Worm (Caenorhabditis elegans) whole organism, L4 larva: ENCODE measurements around the gene irld-28.

Experiments used
- dve-1 ChIP-seq: sonication (generic microtip); optimal IDR thresholded peaks from 2 replicates; lab custom pipeline; 2017; ENCODE audit warnings: antibody characterized with exemption, mild to moderate bottlenecking, missing genetic modification characterization, missing compliant biosample characterization; ENCODE audit not compliant: insufficient read depth
- mdl-1 ChIP-seq, 2 experiments: fragments of 150-350 bp in 1 of 2; sonication (generic microtip) in 1 of 2; optimal IDR thresholded peaks; 2 replicates each; lab custom pipeline; 2014 to 2017; ENCODE audit warnings: missing biosample characterization in 2 of 2, missing genetic modification characterization in 2 of 2
- snpc-4 ChIP-seq: fragments of 150-350 bp; optimal IDR thresholded peaks from 2 replicates; lab custom pipeline; 2014; ENCODE audit warnings: missing biosample characterization, missing genetic modification characterization
- unc-62 ChIP-seq, 3 experiments: fragments of 150-350 bp in 1 of 3; sonication (generic microtip); optimal IDR thresholded peaks in 2 of 3; peaks in 1 of 3; 1 replicate in 1 of 3; 2 replicates in 2 of 3; lab custom pipeline; 2014 to 2017; ENCODE audit warnings: missing biosample characterization in 3 of 3, missing genetic modification characterization in 3 of 3, missing genetic modification reagents in 3 of 3, missing genotype in 1 of 3

ce11 chrV:2300905-2301304, 35.1 kb downstream of the irld-28 start, which contains the start of gene Y19D10B.8:
- no peak for TF ChIP-seq unc-62 (GFP tag; optimal IDR thresholded peaks at IDR 0.05 in 1 of 2; lab: Kevin White, UChicago)
- no peak for TF ChIP-seq unc-62 (tag; optimal IDR thresholded peaks at IDR 0.05; lab: Kevin White, UChicago)
- no peak for TF ChIP-seq snpc-4 (tag; lab: Kevin White, UChicago)
- TF ChIP-seq mdl-1 (tag; optimal IDR thresholded peaks at IDR 0.05; lab: Kevin White, UChicago) = no peak
- no peak for TF ChIP-seq dve-1
